Worm (Caenorhabditis elegans) whole organism, mixed stage, embryonic: Measurements from ENCODE around the gene F49H12.4.

Source experiments
- elt-1 ChIP-seq: sonication (generic microtip); optimal IDR thresholded peaks from 2 replicates; lab custom pipeline; 2017; ENCODE audit warnings: missing genetic modification characterization, mild to moderate bottlenecking, missing compliant biosample characterization, antibody characterized with exemption, moderate library complexity, borderline replicate concordance; ENCODE audit not compliant: insufficient read depth
- lin-13 ChIP-seq: fragments of 150-350 bp; optimal IDR thresholded peaks from 2 replicates; lab custom pipeline; 2014; ENCODE audit warnings: missing biosample characterization, missing genetic modification characterization
- mab-5 ChIP-seq: fragments of 150-350 bp; optimal IDR thresholded peaks from 2 replicates; lab custom pipeline; 2014; ENCODE audit warnings: missing biosample characterization, missing genetic modification characterization
- pha-4 ChIP-seq: fragments of 150-350 bp; optimal IDR thresholded peaks from 2 replicates; lab custom pipeline; 2018; ENCODE audit warnings: missing biosample characterization, missing genetic modification reagents, missing genetic modification characterization
- snpc-4 ChIP-seq: fragments of 150-350 bp; optimal IDR thresholded peaks from 2 replicates; lab custom pipeline; 2014; ENCODE audit warnings: missing biosample characterization, missing genetic modification characterization

ce11 chrX:2108682-2109081 is 29.0 kb downstream of the F49H12.4 start, which contains the start of gene F53B1.2:
- no peak for TF ChIP-seq elt-1 (tag; lab: Kevin White, UChicago)
- TF ChIP-seq pha-4 (tag; lab: Kevin White, UChicago), result no peak
- TF ChIP-seq mab-5 (tag; lab: Kevin White, UChicago), result no peak
- TF ChIP-seq snpc-4 (tag; lab: Kevin White, UChicago), result no peak
- TF ChIP-seq lin-13 (tag; lab: Kevin White, UChicago), result no peak
